Worm (Caenorhabditis elegans): ENCODE measurements around the gene gyg-2.

- TF ChIP-seq ztf-23 (GFP tag; IDR thresholded peaks at IDR 0.05) = no peak
- TF ChIP-seq med-1 (GFP tag; optimal IDR thresholded peaks at IDR 0.05; ENCODE audit: insufficient read depth) = no peak
- TF ChIP-seq ztf-29 (GFP tag; IDR thresholded peaks at IDR 0.05) = no peak
- no peak for TF ChIP-seq T22C8.4 (GFP tag; IDR thresholded peaks at IDR 0.05)
- TF ChIP-seq tab-1 (GFP tag; IDR thresholded peaks at IDR 0.05) = no peak
- no peak for TF ChIP-seq cog-1 (tag; optimal IDR thresholded peaks at IDR 0.05)
- no peak for TF ChIP-seq flt-1 (GFP tag; IDR thresholded peaks at IDR 0.05)
- no peak for TF ChIP-seq klf-2 (GFP tag; conservative IDR thresholded peaks at IDR 0.05)
Measured at ce11 chrV:16749473-16749872, 3.4 kb upstream of the gyg-2 start.
